Worm (Caenorhabditis elegans) whole organism, L4/young adult: ENCODE results near the gene tre-4.
"Not testable (repeated sequence)": the region's sequence is repeated elsewhere in the genome, so short reads cannot be mapped to it uniquely, and the experiment has no call there.

ENCODE experiments used
- W03F9.2 ChIP-seq: fragments of 150-350 bp; optimal IDR thresholded peaks from 2 replicates; lab custom pipeline; 2014; ENCODE audit warnings: missing biosample characterization, missing genetic modification characterization
- dao-5 ChIP-seq: sonication (generic microtip); optimal IDR thresholded peaks from 2 replicates; lab custom pipeline; 2016; ENCODE audit warnings: missing genotype, missing genetic modification characterization, moderate library complexity, missing compliant biosample characterization
- him-1 ChIP-seq: sonication (generic microtip); optimal IDR thresholded peaks from 2 replicates; lab custom pipeline; 2016; ENCODE audit warnings: missing genotype, missing genetic modification reagents, missing genetic modification characterization, missing compliant biosample characterization

Gene tre-4

DNA sequence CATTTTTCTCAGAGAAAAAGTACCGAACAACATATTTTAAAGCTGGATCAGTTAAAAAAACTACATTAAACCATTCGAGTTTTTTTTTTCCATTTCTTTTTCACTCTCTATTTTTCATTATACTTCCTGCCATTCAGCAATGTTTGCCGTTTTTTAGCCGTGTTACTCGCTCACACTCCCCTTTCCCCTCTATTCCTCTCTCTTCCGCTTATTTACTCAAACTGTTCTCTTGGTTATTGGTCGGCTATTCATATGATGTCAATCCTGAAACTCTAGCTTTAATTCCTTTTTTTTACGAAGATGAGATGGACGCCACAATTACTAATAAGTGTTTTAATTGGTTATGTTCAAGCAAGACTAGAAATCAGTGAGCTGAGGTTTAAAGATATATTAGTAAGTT, at the start of gene tre-4:
TSS of gene tre-4 (plus strand) at position 301 of the 400 bp plus-strand sequence.
- TF ChIP-seq dao-5 (tag; lab: Kevin White, UChicago) (no peak), him-1 (tag; lab: Kevin White, UChicago) (no peak), W03F9.2 (no peak)

DNA sequence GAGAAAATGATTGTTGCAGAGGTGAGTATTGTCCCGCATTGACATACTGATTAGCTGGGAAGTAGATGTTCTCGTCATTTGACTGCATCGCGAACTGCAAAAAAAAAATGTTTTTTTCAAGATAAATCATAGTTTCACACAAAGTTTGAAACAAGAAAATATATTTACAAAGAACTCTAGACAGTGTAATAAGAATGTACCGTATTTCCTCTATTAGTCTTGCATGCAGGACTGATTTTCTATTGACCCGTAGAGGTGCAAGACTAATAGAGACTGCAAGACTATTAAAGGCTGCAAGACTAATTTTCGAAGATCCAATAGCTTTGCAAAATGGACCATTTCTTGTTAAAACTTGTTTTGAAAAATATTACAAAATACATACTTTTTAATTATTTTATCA, 48.6 kb upstream of the tre-4 start, which contains the start of gene fkh-3:
TSS of gene fkh-3 (minus strand) at position 101 of the 400 bp plus-strand sequence.
- TF ChIP-seq W03F9.2 (no peak), him-1 (tag; lab: Kevin White, UChicago) (no peak), dao-5 (tag; lab: Kevin White, UChicago) (no peak)

DNA sequence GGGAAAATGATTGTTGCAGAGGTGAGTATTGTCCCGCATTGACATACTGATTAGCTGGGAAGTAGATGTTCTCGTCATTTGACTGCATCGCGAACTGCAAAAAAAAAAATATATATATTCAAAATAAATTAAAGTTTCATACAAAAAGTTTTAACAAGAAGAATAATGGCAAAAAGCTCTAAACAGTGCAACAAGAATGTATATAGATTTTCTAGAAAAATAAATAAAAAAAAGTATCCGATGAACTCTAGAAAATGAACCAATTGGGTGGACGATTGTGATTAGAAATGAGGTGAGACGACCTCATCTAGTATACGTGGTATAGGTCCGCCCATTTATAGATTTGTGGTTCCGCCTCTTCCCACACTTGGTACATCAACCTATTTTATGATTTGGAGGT, 43.2 kb upstream of the tre-4 start, which contains the start of gene fkh-4:
TSS of gene fkh-4 (minus strand) at position 101 of the 400 bp plus-strand sequence.
- not testable (repeated sequence) for TF ChIP-seq dao-5 (tag; lab: Kevin White, UChicago); W03F9.2; him-1 (tag; lab: Kevin White, UChicago)

DNA sequence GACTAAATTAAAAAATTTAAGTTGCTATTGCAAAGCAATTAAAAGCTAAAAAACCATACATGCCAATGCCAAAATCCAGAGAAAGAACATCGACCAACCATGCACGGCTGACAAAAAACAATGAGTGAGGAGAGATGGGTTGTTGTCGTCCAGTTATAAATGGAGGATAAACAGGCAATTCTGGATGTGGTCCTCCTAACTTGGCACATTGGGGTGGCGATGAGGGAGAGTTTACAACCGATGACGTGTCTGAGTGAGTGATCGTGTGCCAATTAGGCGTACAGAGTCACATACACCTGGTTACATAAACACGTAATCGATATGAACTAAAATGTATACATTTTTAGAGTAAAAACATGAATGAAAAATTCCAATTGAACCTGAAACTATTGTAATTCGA, 40.6 kb upstream of the tre-4 start, which contains the start of gene C29F7.10:
TSS of gene C29F7.10 (minus strand) at position 101 of the 400 bp plus-strand sequence.
- not testable (repeated sequence) for TF ChIP-seq dao-5 (tag; lab: Kevin White, UChicago); W03F9.2; him-1 (tag; lab: Kevin White, UChicago)

DNA sequence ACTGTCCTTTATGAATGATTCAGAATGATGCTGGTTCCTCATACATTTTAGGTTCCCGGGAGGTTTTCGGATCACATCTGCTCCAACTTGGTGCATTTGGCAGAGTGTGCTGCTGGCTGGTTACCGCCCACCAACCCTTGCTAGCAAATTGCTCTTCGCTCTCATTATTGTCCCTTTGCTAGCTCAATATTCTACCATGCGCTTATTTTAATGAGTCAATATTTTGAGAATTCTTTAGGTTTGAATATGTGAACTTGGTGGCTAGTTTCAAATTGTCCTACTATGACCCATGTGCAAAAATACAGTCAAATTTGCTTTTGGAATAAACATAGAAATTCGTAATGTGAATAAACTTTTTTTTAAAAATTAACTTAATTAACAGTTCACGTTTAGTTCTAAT, 36.8 kb upstream of the tre-4 start:
- TF ChIP-seq dao-5 (tag; lab: Kevin White, UChicago) (no peak), W03F9.2 (no peak), him-1 (tag; lab: Kevin White, UChicago) (no peak)

DNA sequence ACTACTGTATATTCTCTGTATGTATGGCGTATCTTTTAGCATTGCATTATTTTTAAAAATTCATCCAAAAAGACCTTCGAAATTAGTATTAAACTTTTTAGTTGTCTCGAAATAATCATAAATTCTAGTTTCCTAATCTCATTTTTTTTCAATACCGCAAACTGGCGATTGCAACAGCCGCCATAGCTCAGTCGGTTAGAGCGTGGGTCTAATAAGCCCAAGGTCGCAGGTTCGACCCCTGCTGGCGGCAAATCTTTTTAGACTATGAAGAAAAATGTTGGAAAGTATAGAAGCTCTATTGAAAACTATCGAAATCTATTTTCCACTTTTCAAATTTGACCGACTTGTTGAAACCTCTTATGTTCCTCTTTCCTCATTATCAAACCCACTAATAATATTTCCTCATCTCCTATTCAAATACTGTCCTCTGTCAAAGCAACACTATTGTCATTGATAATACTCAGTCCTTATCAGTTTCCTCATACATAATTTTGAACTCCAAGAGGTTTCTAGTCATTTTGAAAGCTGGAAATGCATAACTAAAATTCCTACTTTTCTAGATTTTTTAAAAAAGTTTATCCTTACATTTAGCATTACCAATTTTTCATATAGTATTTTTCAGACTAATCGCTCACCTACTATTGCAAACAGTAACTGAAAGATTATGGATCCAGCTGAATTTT, 36.0 kb upstream of the tre-4 start, which contains the start of gene jmjd-3.3:
TSS of gene jmjd-3.3 (plus strand) at position 633 of the 683 bp plus-strand sequence.
- TF ChIP-seq W03F9.2 (no peak), dao-5 (tag; lab: Kevin White, UChicago) (no peak), him-1 (tag; lab: Kevin White, UChicago) (no peak)

DNA sequence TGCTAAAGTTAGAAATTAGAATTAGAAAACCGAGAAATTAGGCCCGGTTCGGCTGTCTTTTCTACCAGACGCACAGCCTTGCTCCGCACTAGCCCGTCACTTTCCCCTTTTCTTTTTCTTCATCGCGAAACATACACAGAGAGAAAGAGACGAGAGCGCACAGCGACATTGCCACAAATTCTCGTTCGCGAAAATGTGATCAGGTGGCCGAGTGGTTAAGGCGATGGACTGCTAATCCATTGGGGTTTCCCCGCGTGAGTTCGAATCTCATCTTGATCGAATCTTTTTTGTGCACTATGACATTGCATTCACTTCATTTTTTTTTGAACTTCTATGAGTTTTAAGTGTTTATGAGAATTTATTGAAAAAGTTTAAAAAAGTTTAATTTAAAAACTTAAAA, 29.5 kb upstream of the tre-4 start:
- TF ChIP-seq W03F9.2 (peak; percentile 49), him-1 (tag; lab: Kevin White, UChicago) (peak; percentile 9), dao-5 (tag; lab: Kevin White, UChicago) (no peak)

DNA sequence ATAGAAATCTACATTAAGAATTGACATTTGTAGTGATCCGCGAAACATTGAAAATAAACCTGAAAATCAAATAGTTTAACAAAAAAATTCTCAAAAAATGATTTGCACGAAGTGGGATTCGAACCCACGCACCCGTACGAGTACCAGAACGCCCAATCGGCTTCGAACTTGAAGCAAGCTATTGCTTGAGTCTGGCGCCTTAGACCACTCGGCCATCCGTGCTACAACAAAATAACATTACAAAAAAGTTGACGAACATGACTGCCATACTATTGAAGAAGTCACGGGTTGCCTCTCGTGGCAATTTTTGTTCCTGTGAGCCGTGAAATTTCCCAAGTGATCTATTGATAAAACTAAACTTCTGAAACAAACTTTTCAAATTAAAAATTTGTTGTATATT, 28.7 kb upstream of the tre-4 start:
- TF ChIP-seq W03F9.2 (no peak), dao-5 (tag; lab: Kevin White, UChicago) (no peak), him-1 (tag; lab: Kevin White, UChicago) (no peak)

DNA sequence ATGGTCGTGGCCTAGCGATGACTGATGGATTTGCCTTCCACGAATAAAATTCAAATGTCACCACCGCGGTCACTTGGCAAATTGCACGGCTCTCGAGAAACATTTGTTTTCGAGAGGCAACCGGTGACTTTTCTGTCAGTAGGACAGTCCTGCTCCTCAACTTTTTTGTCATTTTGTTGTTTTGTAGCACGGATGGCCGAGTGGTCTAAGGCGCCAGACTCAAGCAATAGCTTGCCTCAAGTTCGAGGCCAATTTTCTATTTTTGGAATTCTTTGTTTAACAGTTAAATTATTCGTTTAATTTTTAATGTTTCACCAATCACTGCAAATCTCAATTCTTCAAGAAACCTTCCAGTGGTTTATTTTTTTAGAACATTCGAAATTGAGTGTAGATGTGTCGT, 27.7 kb upstream of the tre-4 start:
- TF ChIP-seq dao-5 (tag; lab: Kevin White, UChicago) (no peak), W03F9.2 (no peak), him-1 (tag; lab: Kevin White, UChicago) (no peak)

DNA sequence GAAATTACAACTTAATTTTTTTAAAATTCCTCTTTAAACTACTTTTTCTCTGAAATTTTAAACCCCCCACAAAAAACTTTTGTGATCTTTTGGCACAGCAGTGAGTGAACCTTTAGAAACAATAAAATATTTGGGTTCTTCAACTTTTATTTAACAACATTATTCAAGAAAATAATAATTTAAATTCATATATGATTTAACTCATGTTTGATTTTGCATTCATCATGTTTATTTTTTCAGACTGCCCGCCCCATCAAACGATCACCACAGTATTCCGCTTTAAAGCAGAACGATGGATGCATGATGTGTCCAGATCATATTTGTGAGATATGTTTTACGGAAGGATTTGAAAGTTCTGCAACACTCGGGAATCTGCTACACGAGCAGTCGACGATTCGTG, 25.5 kb upstream of the tre-4 start, which contains the start of gene set-8:
TSS of gene set-8 (plus strand) at position 301 of the 400 bp plus-strand sequence.
- no peak for TF ChIP-seq dao-5 (tag; lab: Kevin White, UChicago)
- no peak for TF ChIP-seq him-1 (tag; lab: Kevin White, UChicago)
- TF ChIP-seq W03F9.2: no peak

DNA sequence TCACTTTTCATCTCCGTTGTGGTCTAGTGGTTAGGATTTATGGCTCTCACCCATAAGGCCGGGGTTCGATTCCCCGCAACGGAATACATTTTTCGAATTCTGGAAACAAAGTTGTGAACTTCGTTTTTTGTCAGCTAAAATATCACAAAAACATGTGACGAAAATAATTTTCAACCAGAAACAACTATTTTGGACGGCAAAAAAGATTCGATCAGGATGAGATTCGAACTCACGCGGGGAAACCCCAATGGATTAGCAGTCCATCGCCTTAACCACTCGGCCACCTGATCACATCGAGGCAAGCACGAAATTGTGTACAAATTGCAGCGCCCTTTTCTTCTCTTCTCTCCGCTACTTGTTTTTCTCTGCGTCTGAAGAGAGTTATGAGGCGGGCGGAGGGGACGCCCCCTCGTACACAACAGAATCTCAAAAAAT, 23.3 kb upstream of the tre-4 start:
- peak; percentile 44 for TF ChIP-seq W03F9.2
- peak; percentile 69 for TF ChIP-seq him-1 (tag; lab: Kevin White, UChicago)
- TF ChIP-seq dao-5 (tag; lab: Kevin White, UChicago): peak; percentile 68

DNA sequence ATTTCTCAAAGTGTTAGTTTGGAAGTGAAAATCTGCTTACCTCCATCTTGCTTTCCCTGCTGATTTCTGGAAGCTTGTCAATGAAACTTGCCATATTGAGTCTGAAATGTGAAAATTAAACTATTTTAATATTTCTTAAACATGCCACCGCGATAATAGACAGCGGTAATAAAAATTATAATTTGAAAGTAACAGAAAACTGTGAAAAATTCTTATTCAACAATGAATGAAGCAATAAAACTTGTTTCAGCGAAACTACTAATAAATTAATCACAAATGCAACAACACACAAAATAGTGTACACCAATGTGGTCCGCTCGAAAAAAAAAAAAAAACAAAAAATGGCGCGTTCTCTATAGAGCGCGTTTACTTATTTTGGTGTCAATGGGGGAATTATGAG, 20.4 kb upstream of the tre-4 start, which contains the start of gene F02D10.6:
TSS of gene F02D10.6 (minus strand) at position 101 of the 400 bp plus-strand sequence.
- TF ChIP-seq dao-5 (tag; lab: Kevin White, UChicago) (no peak), W03F9.2 (no peak), him-1 (tag; lab: Kevin White, UChicago) (no peak)

DNA sequence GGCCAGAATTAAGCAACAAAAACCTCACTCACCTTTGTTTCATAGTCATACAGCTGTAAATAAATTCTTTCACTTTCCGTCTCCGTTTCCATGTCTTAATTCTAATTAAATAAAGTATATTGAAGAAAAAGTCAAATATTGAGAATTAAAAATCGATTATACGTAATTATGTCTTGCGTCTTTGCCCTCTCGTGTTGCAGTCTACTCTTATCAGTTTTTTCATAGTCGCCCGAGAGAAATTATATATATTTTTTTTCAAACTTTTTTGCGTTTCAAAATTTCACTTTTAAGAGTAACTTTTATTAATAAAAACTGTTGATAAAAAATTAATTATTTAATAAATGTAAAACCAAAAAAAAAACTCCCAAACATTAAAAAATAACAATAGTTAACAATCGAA, 15.5 kb upstream of the tre-4 start, which contains the start of gene flr-1:
TSS of gene flr-1 (minus strand) at position 101 of the 400 bp plus-strand sequence.
- TF ChIP-seq W03F9.2 (no peak), dao-5 (tag; lab: Kevin White, UChicago) (no peak)

DNA sequence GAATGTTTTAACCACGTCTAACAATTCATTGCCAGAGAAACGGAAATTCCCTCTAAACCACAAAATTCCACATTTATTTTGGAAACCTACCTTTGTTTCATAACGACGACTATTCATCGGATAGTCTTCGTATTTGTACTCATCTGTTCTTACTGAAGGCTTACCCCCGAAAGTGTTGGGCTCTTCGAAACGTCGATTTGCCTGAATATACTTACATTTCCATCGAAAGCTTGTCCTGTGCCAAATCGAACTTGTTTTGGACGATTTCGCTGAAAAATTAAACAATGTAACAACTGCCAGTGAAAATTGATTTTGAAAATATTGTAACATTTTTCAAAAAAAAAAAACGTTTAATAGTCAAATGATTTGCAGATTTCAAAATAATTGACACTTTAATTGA, 9.4 kb upstream of the tre-4 start, which contains the start of gene F02D10.3:
TSS of gene F02D10.3 (minus strand) at position 101 of the 400 bp plus-strand sequence.
- TF ChIP-seq him-1 (tag; lab: Kevin White, UChicago) (no peak), W03F9.2 (no peak), dao-5 (tag; lab: Kevin White, UChicago) (no peak)
